Fruit fly (Drosophila melanogaster): ENCODE measurements around the gene Chsy.
A peak's percentile ranks its signal among the peaks of the same experiment; 100 is the strongest.

Gene Chsy

dm6 chrX:15579579-15579978, 13.8 kb downstream of the Chsy start (continued):
- TF ChIP-seq CG11560 (tag; IDR thresholded peaks at IDR 0.05) (peak; percentile 75), twi (tag; optimal IDR thresholded peaks at IDR 0.05) (peak; percentile 80), chif (GFP tag; optimal IDR thresholded peaks at IDR 0.05) (peak; percentile 90 to 92), toy (GFP tag; IDR thresholded peaks at IDR 0.05) (peak; percentile 78), CG12391 (tag; optimal IDR thresholded peaks at IDR 0.05) (peak; percentile 86), amos (GFP tag; IDR thresholded peaks at IDR 0.05; ENCODE audit: partially characterized antibody) (no peak), Ptx1 (GFP tag; IDR thresholded peaks at IDR 0.05) (peak; percentile 90), CG5953 (GFP tag; IDR thresholded peaks at IDR 0.05) (peak; percentile 84), CG17361 (GFP tag; IDR thresholded peaks at IDR 0.05) (peak; percentile 86), Hsf (GFP tag; optimal IDR thresholded peaks at IDR 0.05) (peak; percentile 90), mld (GFP tag; IDR thresholded peaks at IDR 0.05; ENCODE audit: partially characterized antibody) (no peak), Optix (GFP tag; IDR thresholded peaks at IDR 0.05) (peak; percentile 86), abd-A (tag; optimal IDR thresholded peaks at IDR 0.05) (no peak), CG18262 (tag; optimal IDR thresholded peaks at IDR 0.05) (peak; percentile 88), CG11504 (tag; optimal IDR thresholded peaks at IDR 0.05) (peak; percentile 88), pho (GFP tag; optimal IDR thresholded peaks at IDR 0.05) (peak; percentile 90), CG3726 (GFP tag; IDR thresholded peaks at IDR 0.05) (peak; percentile 68; the same call in 1 of the 3 replicates), Sry-δ (GFP tag; optimal IDR thresholded peaks at IDR 0.05) (peak; percentile 53), hb (GFP tag; IDR thresholded peaks at IDR 0.05; ENCODE audit: partially characterized antibody) (no peak), Drgx (GFP tag; IDR thresholded peaks at IDR 0.05) (peak; percentile 93), CG12942 (GFP tag; optimal IDR thresholded peaks at IDR 0.05) (peak; percentile 84), CG15269 (tag; optimal IDR thresholded peaks at IDR 0.05) (peak; percentile 94), Blimp-1 (GFP tag; optimal IDR thresholded peaks at IDR 0.05) (peak; percentile 85), CG3407 (GFP tag; optimal IDR thresholded peaks at IDR 0.05) (peak; percentile 76), en (GFP tag; optimal IDR thresholded peaks at IDR 0.05) (peak; percentile 79), MESR4 (GFP tag; optimal IDR thresholded peaks at IDR 0.05) (peak; percentile 45), TFAM (GFP tag; optimal IDR thresholded peaks at IDR 0.05) (peak; percentile 27), CG6683 (GFP tag; optimal IDR thresholded peaks at IDR 0.05) (peak; percentile 81), CTCF (GFP tag; optimal IDR thresholded peaks at IDR 0.05) (peak; percentile 28), CG9817 (tag; optimal IDR thresholded peaks at IDR 0.05) (peak; percentile 92), CG17385 (GFP tag; optimal IDR thresholded peaks at IDR 0.05) (peak; percentile 87), Side (GFP tag; optimal IDR thresholded peaks at IDR 0.05) (peak; percentile 94), CG4617 (GFP tag; optimal IDR thresholded peaks at IDR 0.05; ENCODE audit: borderline replicate concordance) (peak; percentile 70), CG2875 (GFP tag; optimal IDR thresholded peaks at IDR 0.05) (peak; percentile 73), CG10462 (GFP tag; optimal IDR thresholded peaks at IDR 0.05) (peak; percentile 54), Ets65A (GFP tag) (peak; percentile 97), Dref (GFP tag; IDR thresholded peaks at IDR 0.05) (peak; percentile 39; the same call in 1 of the 2 replicates), cas (GFP tag; IDR thresholded peaks at IDR 0.05) (peak; percentile 89), tin (GFP tag; optimal IDR thresholded peaks at IDR 0.05) (peak; percentile 92), Gug (GFP tag; IDR thresholded peaks at IDR 0.05) (peak; percentile 95), Hand (GFP tag; optimal IDR thresholded peaks at IDR 0.05) (peak; percentile 83), hkb (optimal IDR thresholded peaks at IDR 0.05) (no peak), hkb (GFP tag; IDR thresholded peaks at IDR 0.05) (peak; percentile 92), CG3065 (GFP tag; optimal IDR thresholded peaks at IDR 0.05) (peak; percentile 84), CG2120 (GFP tag; optimal IDR thresholded peaks at IDR 0.05) (peak; percentile 96), ken (GFP tag; IDR thresholded peaks at IDR 0.05) (peak; percentile 91), CG15011 (GFP tag; optimal IDR thresholded peaks at IDR 0.05) (no peak), B-H2 (GFP tag; optimal IDR thresholded peaks at IDR 0.05) (peak; percentile 87), CG10959 (GFP tag; IDR thresholded peaks at IDR 0.05) (peak; percentile 92), eyg (GFP tag; optimal IDR thresholded peaks at IDR 0.05) (peak; percentile 84), oc (tag; optimal IDR thresholded peaks at IDR 0.05) (peak; percentile 83), rib (GFP tag; IDR thresholded peaks at IDR 0.05) (peak; percentile 95), fru (optimal IDR thresholded peaks at IDR 0.05) (no peak)

Measured in whole organism, embryonic.